Fruit fly (Drosophila melanogaster) whole organism, embryonic: ENCODE data around the gene CG3690.

ENCODE experiments used
- Antp ChIP-seq: fragments of 200-800 bp; sonication (Bioruptor generic); optimal IDR thresholded peaks from 3 replicates; lab custom pipeline; 2016; ENCODE audit warnings: missing biosample characterization, missing genetic modification characterization
- Atf6 ChIP-seq: fragments of 200-800 bp; sonication (Bioruptor generic); IDR thresholded peaks from 2 replicates; pipeline ENCODE4 v1.3.6; 2022; ENCODE audit warnings: missing biosample characterization, missing genetic modification characterization
- CG12104 ChIP-seq: fragments of 200-800 bp; sonication (Bioruptor generic); optimal IDR thresholded peaks from 3 replicates; lab custom pipeline; 2016; ENCODE audit warnings: missing biosample characterization, missing genetic modification characterization
- CG12219 ChIP-seq: fragments of 200-800 bp; sonication (Bioruptor generic); optimal IDR thresholded peaks from 3 replicates; lab custom pipeline; 2018; ENCODE audit warnings: missing biosample characterization, mild to moderate bottlenecking, missing genetic modification characterization
- CG13894 ChIP-seq: fragments of 200-800 bp; sonication (Bioruptor generic); optimal IDR thresholded peaks from 3 replicates; lab custom pipeline; 2018; ENCODE audit warnings: missing biosample characterization, mild to moderate bottlenecking, missing genetic modification characterization, moderate library complexity
- CG14014 ChIP-seq: fragments of 200-800 bp; sonication (Bioruptor generic); IDR thresholded peaks from 2 replicates; pipeline ENCODE4 v1.3.6; 2022; ENCODE audit warnings: missing biosample characterization, missing genetic modification characterization
- CG14710 ChIP-seq: fragments of 200-800 bp; sonication (Bioruptor generic); optimal IDR thresholded peaks from 3 replicates; lab custom pipeline; 2019; ENCODE audit warnings: missing biosample characterization, mild to moderate bottlenecking, missing genetic modification characterization, moderate library complexity
- CG14860 ChIP-seq: fragments of 200-800 bp; sonication (Bioruptor generic); IDR thresholded peaks from 3 replicates; pipeline ENCODE4 v1.3.6; 2022; ENCODE audit warnings: missing biosample characterization, missing genetic modification characterization; ENCODE audit not compliant: partially characterized antibody
- CG15269 ChIP-seq: fragments of 200-800 bp; sonication (Bioruptor generic); optimal IDR thresholded peaks from 2 replicates; lab custom pipeline; 2018; ENCODE audit warnings: missing biosample characterization, mild to moderate bottlenecking, missing genetic modification characterization, moderate library complexity
- CG17186 ChIP-seq: fragments of 200-800 bp; sonication (Bioruptor generic); optimal IDR thresholded peaks from 3 replicates; lab custom pipeline; 2017; ENCODE audit warnings: missing biosample characterization, missing genetic modification reagents, missing genetic modification characterization
- CG17359 ChIP-seq: fragments of 200-800 bp; sonication (Bioruptor generic); optimal IDR thresholded peaks from 3 replicates; lab custom pipeline; 2018; ENCODE audit warnings: missing biosample characterization, mild to moderate bottlenecking, missing genetic modification characterization, moderate library complexity
- CG17361 ChIP-seq: fragments of 200-800 bp; sonication (Bioruptor generic); IDR thresholded peaks from 3 replicates; pipeline ENCODE4 v1.3.6; 2022; ENCODE audit warnings: missing biosample characterization, missing genetic modification characterization
- CG17385 ChIP-seq: fragments of 200-800 bp; sonication (Bioruptor generic); optimal IDR thresholded peaks from 3 replicates; lab custom pipeline; 2018; ENCODE audit warnings: missing biosample characterization, mild to moderate bottlenecking, missing genetic modification characterization
- CG17912 ChIP-seq: fragments of 200-800 bp; sonication (Bioruptor generic); optimal IDR thresholded peaks from 2 replicates; lab custom pipeline; 2018; ENCODE audit warnings: missing biosample characterization, mild to moderate bottlenecking, missing genetic modification characterization
- CG18011 ChIP-seq: fragments of 200-800 bp; sonication (Bioruptor generic); optimal IDR thresholded peaks from 2 replicates; lab custom pipeline; 2017; ENCODE audit warnings: missing biosample characterization, missing genetic modification characterization, mild to moderate bottlenecking, moderate library complexity, missing genotype
- CG18262 ChIP-seq: fragments of 200-800 bp; optimal IDR thresholded peaks from 3 replicates; lab custom pipeline; 2019; ENCODE audit warnings: missing biosample characterization, mild to moderate bottlenecking, missing genetic modification characterization, moderate library complexity
- CG1832 ChIP-seq: fragments of 200-800 bp; sonication (Bioruptor generic); optimal IDR thresholded peaks from 2 replicates; lab custom pipeline; 2017; ENCODE audit warnings: missing biosample characterization, mild to moderate bottlenecking, missing genetic modification characterization, inconsistent platforms
- CG3281 ChIP-seq: fragments of 200-800 bp; sonication (Bioruptor generic); optimal IDR thresholded peaks from 3 replicates; lab custom pipeline; 2017; ENCODE audit warnings: missing biosample characterization, mild to moderate bottlenecking, missing genetic modification characterization
- CG4328 ChIP-seq: fragments of 200-800 bp; sonication (Bioruptor generic); optimal IDR thresholded peaks from 3 replicates; lab custom pipeline; 2017; ENCODE audit warnings: missing biosample characterization, missing genetic modification reagents, missing genetic modification characterization
- CG43689 ChIP-seq: fragments of 200-800 bp; sonication (Bioruptor generic); IDR thresholded peaks from 2 replicates; pipeline ENCODE4 v1.3.6; 2022; ENCODE audit warnings: missing biosample characterization, missing genetic modification characterization
- CG4730 ChIP-seq: fragments of 200-800 bp; sonication (Bioruptor generic); IDR thresholded peaks from 2 replicates; pipeline ENCODE4 v1.3.6; 2022; ENCODE audit warnings: missing biosample characterization, missing genetic modification characterization
- CG4854 ChIP-seq: fragments of 200-800 bp; sonication (Bioruptor generic); optimal IDR thresholded peaks from 2 replicates; lab custom pipeline; 2016; ENCODE audit warnings: missing biosample characterization, missing genetic modification characterization, inconsistent platforms
- CG6272 ChIP-seq: fragments of 200-800 bp; sonication (Bioruptor generic); IDR thresholded peaks from 2 replicates; pipeline ENCODE4 v1.3.6; 2022; ENCODE audit warnings: missing biosample characterization, missing genetic modification characterization
- CG9817 ChIP-seq: fragments of 200-800 bp; sonication (Bioruptor generic); optimal IDR thresholded peaks from 2 replicates; lab custom pipeline; 2018; ENCODE audit warnings: missing biosample characterization, mild to moderate bottlenecking, missing genetic modification characterization, moderate library complexity
- CrebB ChIP-seq: fragments of 200-800 bp; sonication (Bioruptor generic); optimal IDR thresholded peaks from 3 replicates; lab custom pipeline; 2018; ENCODE audit warnings: missing biosample characterization, mild to moderate bottlenecking, missing genetic modification characterization
- D19A ChIP-seq: fragments of 200-800 bp; optimal IDR thresholded peaks from 3 replicates; lab custom pipeline; 2019; ENCODE audit warnings: missing biosample characterization, mild to moderate bottlenecking, missing genetic modification characterization, moderate library complexity
- Fer1 ChIP-seq: fragments of 200-800 bp; sonication (Bioruptor generic); optimal IDR thresholded peaks from 2 replicates; lab custom pipeline; 2017; ENCODE audit warnings: missing biosample characterization, mild to moderate bottlenecking, missing genetic modification characterization
- Jarid2 ChIP-seq: fragments of 200-800 bp; sonication (Bioruptor generic); optimal IDR thresholded peaks from 3 replicates; lab custom pipeline; 2017; ENCODE audit warnings: mild to moderate bottlenecking, missing biosample characterization, missing genetic modification reagents, missing genetic modification characterization
- Lpt ChIP-seq: fragments of >200 bp; optimal IDR thresholded peaks from 2 replicates; lab custom pipeline; 2018; ENCODE audit warnings: missing biosample characterization, missing genetic modification characterization
- NC2α ChIP-seq: fragments of 200-800 bp; sonication (Bioruptor generic); optimal IDR thresholded peaks from 2 replicates; lab custom pipeline; 2016; ENCODE audit warnings: missing biosample characterization, missing genetic modification characterization
- NfI ChIP-seq: fragments of 200-800 bp; sonication (Bioruptor generic); optimal IDR thresholded peaks from 3 replicates; lab custom pipeline; 2018; ENCODE audit warnings: missing biosample characterization, mild to moderate bottlenecking, missing genetic modification characterization, moderate library complexity
- Oaz ChIP-seq: fragments of 200-800 bp; sonication (Bioruptor generic); IDR thresholded peaks from 2 replicates; pipeline ENCODE4 v1.3.6; 2022; ENCODE audit warnings: missing biosample characterization, missing genetic modification characterization
- Vsx1 ChIP-seq: fragments of 200-800 bp; sonication (Bioruptor generic); optimal IDR thresholded peaks from 2 replicates; lab custom pipeline; 2017; ENCODE audit warnings: missing biosample characterization, mild to moderate bottlenecking, missing genetic modification characterization, missing genetic modification reagents
- ac ChIP-seq: fragments of 200-800 bp; sonication (Bioruptor generic); optimal IDR thresholded peaks from 3 replicates; lab custom pipeline; 2017; ENCODE audit warnings: missing biosample characterization, mild to moderate bottlenecking, missing genetic modification characterization
- ap ChIP-seq: fragments of 200-800 bp; sonication (Bioruptor generic); IDR thresholded peaks from 2 replicates; pipeline ENCODE4 v1.3.6; 2022; ENCODE audit warnings: missing biosample characterization, missing genetic modification characterization
- cato ChIP-seq: fragments of 200-800 bp; sonication (Bioruptor generic); optimal IDR thresholded peaks from 2 replicates; lab custom pipeline; 2016; ENCODE audit warnings: missing biosample characterization, missing genetic modification characterization, borderline replicate concordance
- crc ChIP-seq: fragments of 200-800 bp; sonication (Bioruptor generic); optimal IDR thresholded peaks from 2 replicates; lab custom pipeline; 2016; ENCODE audit warnings: missing biosample characterization, missing genetic modification characterization
- fd96Cb ChIP-seq: fragments of 200-800 bp; sonication (Bioruptor generic); optimal IDR thresholded peaks from 2 replicates; lab custom pipeline; 2018; ENCODE audit warnings: missing biosample characterization, mild to moderate bottlenecking, missing genetic modification characterization, moderate library complexity
- grn ChIP-seq: fragments of 200-800 bp; sonication (Bioruptor generic); optimal IDR thresholded peaks from 3 replicates; lab custom pipeline; 2017; ENCODE audit warnings: missing biosample characterization, missing genetic modification characterization
- gro ChIP-seq: fragments of 200-800 bp; sonication (Bioruptor generic); optimal IDR thresholded peaks from 2 replicates; lab custom pipeline; 2016; ENCODE audit warnings: missing biosample characterization, missing genetic modification characterization
- hkb ChIP-seq, 2 experiments: fragments of 200-800 bp in 1 of 2; fragments of >200 bp in 1 of 2; sonication (Bioruptor generic) in 1 of 2; IDR thresholded peaks in 1 of 2; optimal IDR thresholded peaks in 1 of 2; 2 replicates each; pipeline versions ENCODE4 v1.3.6 to Lab custom; 2017 to 2022; ENCODE audit warnings: missing biosample characterization in 1 of 2, missing genetic modification characterization in 1 of 2
- lab ChIP-seq: fragments of 200-800 bp; sonication (Bioruptor generic); optimal IDR thresholded peaks from 3 replicates; lab custom pipeline; 2017; ENCODE audit warnings: missing biosample characterization, missing genetic modification characterization, mild to moderate bottlenecking, moderate library complexity, missing genetic modification reagents
- pho ChIP-seq: fragments of 200-800 bp; sonication (Bioruptor generic); optimal IDR thresholded peaks from 2 replicates; lab custom pipeline; 2016; ENCODE audit warnings: missing biosample characterization, missing genetic modification characterization
- rib ChIP-seq: fragments of 200-800 bp; sonication (Bioruptor generic); IDR thresholded peaks from 2 replicates; pipeline ENCODE4 v1.3.6; 2022; ENCODE audit warnings: missing biosample characterization, missing genetic modification characterization
- row ChIP-seq: fragments of 200-800 bp; sonication (Bioruptor generic); IDR thresholded peaks from 3 replicates; pipeline ENCODE4 v1.3.6; 2022; ENCODE audit warnings: missing biosample characterization, missing genetic modification characterization
- unpg ChIP-seq: fragments of 200-800 bp; sonication (Bioruptor generic); optimal IDR thresholded peaks from 3 replicates; lab custom pipeline; 2018; ENCODE audit warnings: missing biosample characterization, mild to moderate bottlenecking, missing genetic modification characterization, moderate library complexity
- wor ChIP-seq: fragments of 200-800 bp; sonication (Bioruptor generic); IDR thresholded peaks from 2 replicates; pipeline ENCODE4 v1.3.6; 2022; ENCODE audit warnings: missing biosample characterization, missing genetic modification characterization
- zf30C ChIP-seq: fragments of 200-800 bp; sonication (Bioruptor generic); optimal IDR thresholded peaks from 3 replicates; lab custom pipeline; 2018; ENCODE audit warnings: missing biosample characterization, mild to moderate bottlenecking, missing genetic modification characterization

Gene CG3690

DNA sequence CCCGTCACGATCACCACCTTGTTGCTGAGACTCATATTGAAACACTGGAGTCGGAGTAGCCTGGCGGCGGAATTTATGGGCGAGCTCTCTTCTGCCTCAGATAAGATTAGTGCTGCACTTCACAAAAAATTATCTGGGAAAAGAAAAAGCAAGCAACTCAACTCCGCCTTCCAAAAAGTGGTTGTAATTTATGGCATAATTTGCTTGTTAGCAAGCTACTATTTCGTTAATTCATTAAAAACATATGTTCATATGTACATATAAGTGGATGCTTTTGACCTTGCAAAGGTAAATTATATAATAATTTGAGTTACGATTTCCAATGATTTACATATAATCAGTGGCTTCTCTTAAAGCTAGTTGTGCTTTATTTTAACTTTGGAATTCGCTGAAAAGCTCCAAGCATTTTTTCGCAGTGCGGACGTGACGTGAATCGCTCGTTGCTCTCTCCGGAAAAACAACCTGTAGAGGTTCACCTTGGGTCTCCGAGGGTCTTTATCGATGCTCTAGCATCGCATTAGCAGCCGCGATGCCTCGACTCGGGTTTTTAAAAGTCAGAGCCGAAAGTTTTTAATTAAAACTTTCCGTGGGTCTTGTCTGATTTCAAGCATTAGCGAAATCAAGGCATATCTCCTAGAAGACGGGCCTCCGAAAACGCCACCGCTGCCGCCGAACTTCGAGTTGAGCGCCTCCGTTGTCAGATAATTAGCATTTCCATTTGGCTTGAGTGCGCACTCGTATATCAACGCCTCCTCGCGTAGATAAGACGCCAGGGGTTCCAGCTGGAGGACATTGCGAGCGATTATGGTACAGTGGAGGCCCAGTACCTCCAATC, 4.0 kb downstream of the CG3690 start, which contains the start of gene CG3699 (continued):
- peak; percentile 41 for TF ChIP-seq zf30C (GFP tag; lab: Kevin White, UChicago)
- no peak for TF ChIP-seq CG14710 (tag; lab: Kevin White, UChicago)
- peak; percentile 16 for TF ChIP-seq CG4328 (GFP tag; lab: Kevin White, UChicago)
- peak; percentile 78 for TF ChIP-seq row
- TF ChIP-seq fd96Cb (tag; lab: Kevin White, UChicago), result peak; percentile 15
- TF ChIP-seq CG9817 (tag; lab: Kevin White, UChicago), result peak; percentile 35
- no peak for TF ChIP-seq Oaz (GFP tag; lab: Robert Waterston, UW)
- TF ChIP-seq CG17186 (GFP tag; lab: Kevin White, UChicago), result no peak
- TF ChIP-seq hkb (optimal IDR thresholded peaks at IDR 0.05; lab: Kevin White, UChicago), result no peak
- TF ChIP-seq hkb (GFP tag; IDR thresholded peaks at IDR 0.05; lab: Robert Waterston, UW), result no peak; the same call in 1 of the 2 replicates
- no peak for TF ChIP-seq CG12104 (GFP tag; lab: Kevin White, UChicago)
- no peak for TF ChIP-seq CG18011
- peak; percentile 27 for TF ChIP-seq Jarid2 (GFP tag; lab: Kevin White, UChicago)
- peak; percentile 8 for TF ChIP-seq grn
- peak; percentile 52 for TF ChIP-seq Fer1 (GFP tag; lab: Kevin White, UChicago)
- TF ChIP-seq Vsx1 (GFP tag; lab: Kevin White, UChicago), result no peak
- peak; percentile 8 for TF ChIP-seq CG12219
- TF ChIP-seq crc (GFP tag; lab: Kevin White, UChicago), result no peak
- peak; percentile 2 for TF ChIP-seq CG4854 (GFP tag; lab: Kevin White, UChicago)
- TF ChIP-seq CG17912 (GFP tag; lab: Kevin White, UChicago), result no peak
- no peak for TF ChIP-seq CG1832 (GFP tag; lab: Kevin White, UChicago)
- peak; percentile 67 for TF ChIP-seq lab (GFP tag; lab: Kevin White, UChicago)
- TF ChIP-seq CG14860 (GFP tag; lab: Robert Waterston, UW), result no peak
- peak; percentile 28 for TF ChIP-seq CG18262 (tag; lab: Kevin White, UChicago)
- TF ChIP-seq rib (GFP tag; lab: Robert Waterston, UW), result 0 out of 2 replicates have a peak, but pooled peaks have one; percentile 25
- peak; percentile 37 for TF ChIP-seq pho (GFP tag; lab: Kevin White, UChicago)
- no peak for TF ChIP-seq CG17359 (tag; lab: Kevin White, UChicago)
- TF ChIP-seq CG13894 (tag; lab: Kevin White, UChicago), result peak; percentile 30
- TF ChIP-seq CG15269, result peak; percentile 67
- peak; percentile 64 for TF ChIP-seq CG3281 (GFP tag; lab: Kevin White, UChicago)
- TF ChIP-seq CrebB, result peak; percentile 25
- no peak for TF ChIP-seq ap
- TF ChIP-seq NC2α (GFP tag; lab: Kevin White, UChicago), result no peak
- peak; percentile 44 for TF ChIP-seq unpg
- TF ChIP-seq CG17361 (GFP tag; lab: Robert Waterston, UW), result peak; percentile 51; the same call in 2 of the 3 replicates
- no peak for TF ChIP-seq ac (GFP tag; lab: Kevin White, UChicago)
- TF ChIP-seq Lpt (GFP tag; lab: Kevin White, UChicago), result no peak
- TF ChIP-seq CG4730 (GFP tag; lab: Robert Waterston, UW), result no peak
- no peak for TF ChIP-seq CG43689
- TF ChIP-seq CG6272, result no peak
- no peak for TF ChIP-seq cato
- TF ChIP-seq D19A (tag; lab: Kevin White, UChicago), result peak; percentile 14
- peak; percentile 31 for TF ChIP-seq NfI
- TF ChIP-seq Atf6 (GFP tag; lab: Robert Waterston, UW), result peak; percentile 52; the same call in 1 of the 2 replicates
- TF ChIP-seq Antp (GFP tag; lab: Kevin White, UChicago), result no peak
- peak; percentile 43 for TF ChIP-seq CG17385 (GFP tag; lab: Kevin White, UChicago)
- peak; percentile 20 for TF ChIP-seq gro (GFP tag; lab: Kevin White, UChicago)
- peak; percentile 46; the same call in 1 of the 2 replicates for TF ChIP-seq CG14014 (GFP tag; lab: Robert Waterston, UW)
- TF ChIP-seq wor (GFP tag; lab: Robert Waterston, UW), result no peak
